Fruit fly (Drosophila melanogaster): ENCODE data around the gene Oga.

DNA sequence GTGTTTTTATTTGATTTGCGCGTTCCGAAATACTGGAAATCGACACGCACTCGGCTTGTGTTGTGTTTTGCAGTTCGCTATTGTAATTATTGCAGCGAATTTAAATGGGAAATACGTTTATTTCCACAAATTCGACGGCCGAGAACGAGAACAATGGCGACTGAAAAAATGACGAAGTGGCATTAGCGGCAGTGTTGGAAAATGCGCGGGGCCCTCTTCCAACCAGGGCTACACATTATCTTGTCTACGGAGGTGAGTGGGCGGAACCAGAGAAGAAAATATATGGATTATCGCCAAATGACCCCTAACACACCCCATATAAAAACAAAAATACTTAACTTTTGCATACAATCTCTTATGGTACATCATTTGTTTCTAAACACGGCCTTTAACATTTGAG is 50.0 kb downstream of the Oga start, which contains the start of gene Rab1:
- TF ChIP-seq HLH54F (GFP tag; optimal IDR thresholded peaks at IDR 0.05) (peak; percentile 39), CG17361 (GFP tag; IDR thresholded peaks at IDR 0.05) (peak; percentile 12; the same call in 1 of the 3 replicates), onecut (GFP tag; IDR thresholded peaks at IDR 0.05) (peak; percentile 44; the same call in 1 of the 2 replicates), CG15073 (GFP tag; optimal IDR thresholded peaks at IDR 0.05) (no peak), tio (GFP tag; optimal IDR thresholded peaks at IDR 0.05) (no peak), zen (tag; optimal IDR thresholded peaks at IDR 0.05) (peak; percentile 12), CG8944 (GFP tag; optimal IDR thresholded peaks at IDR 0.05) (peak; percentile 21), sim (GFP tag; IDR thresholded peaks at IDR 0.05) (no peak), Awh (GFP tag; IDR thresholded peaks at IDR 0.05) (no peak), CG4328 (GFP tag; optimal IDR thresholded peaks at IDR 0.05) (no peak), CG7556 (GFP tag; optimal IDR thresholded peaks at IDR 0.05) (no peak), E2f2 (GFP tag; IDR thresholded peaks at IDR 0.05) (no peak), Meics (GFP tag; optimal IDR thresholded peaks at IDR 0.05) (peak; percentile 12), dm (GFP tag; optimal IDR thresholded peaks at IDR 0.05) (peak; percentile 56)
